Fruit fly (Drosophila melanogaster): ENCODE results near the gene Dfd.
"Not testable (repeated sequence)": the region's sequence is repeated elsewhere in the genome, so short reads cannot be mapped to it uniquely, and the experiment has no call there.

dm6 chr3R:6822864-6823263, 31.2 kb downstream of the Dfd start:
- TF ChIP-seq kay (GFP tag; ENCODE audit: borderline replicate concordance), result peak; percentile 2
- not testable (repeated sequence) for TF ChIP-seq Crg-1 (GFP tag; optimal IDR thresholded peaks at IDR 0.05); CG5204 (GFP tag; optimal IDR thresholded peaks at IDR 0.05); CG7045 (GFP tag; optimal IDR thresholded peaks at IDR 0.05); CG7101 (tag; optimal IDR thresholded peaks at IDR 0.05); Clk (GFP tag; optimal IDR thresholded peaks at IDR 0.05); ovo (GFP tag; optimal IDR thresholded peaks at IDR 0.05); tj (GFP tag; optimal IDR thresholded peaks at IDR 0.05)

Measured in whole organism, adult.